Fruit fly (Drosophila melanogaster): ENCODE measurements around the gene CG9399.
A peak's percentile ranks its signal among the peaks of the same experiment; 100 is the strongest.

The CG9399 gene

dm6 chr3R:9605084-9605483, 31.1 kb upstream of the CG9399 start (continued):
- TF ChIP-seq CG13296 (GFP tag; optimal IDR thresholded peaks at IDR 0.05) (no peak), CG7372 (GFP tag; IDR thresholded peaks at IDR 0.05) (no peak), dmrt11E (tag; optimal IDR thresholded peaks at IDR 0.05) (peak; percentile 81), CG12942 (GFP tag; optimal IDR thresholded peaks at IDR 0.05) (no peak), dysf (GFP tag; IDR thresholded peaks at IDR 0.05) (no peak), YL-1 (GFP tag; optimal IDR thresholded peaks at IDR 0.05) (no peak), E2f1 (GFP tag; IDR thresholded peaks at IDR 0.05) (0 out of 2 replicates have a peak, but pooled peaks have one; percentile 14), trem (tag; optimal IDR thresholded peaks at IDR 0.05) (peak; percentile 41), CG17359 (tag; optimal IDR thresholded peaks at IDR 0.05) (no peak), CTCF (GFP tag; optimal IDR thresholded peaks at IDR 0.05) (no peak), z (GFP tag; IDR thresholded peaks at IDR 0.05) (no peak), Usf (GFP tag; optimal IDR thresholded peaks at IDR 0.05) (peak; percentile 23), stwl (tag; optimal IDR thresholded peaks at IDR 0.05) (peak; percentile 2), Sox102F (GFP tag; optimal IDR thresholded peaks at IDR 0.05) (no peak), btn (GFP tag; optimal IDR thresholded peaks at IDR 0.05) (peak; percentile 13), pita (GFP tag; optimal IDR thresholded peaks at IDR 0.05) (no peak), CG15696 (tag; optimal IDR thresholded peaks at IDR 0.05) (peak; percentile 66), CG9932 (GFP tag; IDR thresholded peaks at IDR 0.05) (no peak), Ada2b (GFP tag; IDR thresholded peaks at IDR 0.05) (no peak), CG18764 (GFP tag; optimal IDR thresholded peaks at IDR 0.05) (peak; percentile 29), Lhr (GFP tag; optimal IDR thresholded peaks at IDR 0.05) (no peak), Mad (GFP tag; optimal IDR thresholded peaks at IDR 0.05) (no peak)

- peak; percentile 15; the same call in 1 of the 3 replicates for TF ChIP-seq ci (GFP tag; IDR thresholded peaks at IDR 0.05)
- no peak for TF ChIP-seq CG2116 (GFP tag; optimal IDR thresholded peaks at IDR 0.05)
- TF ChIP-seq br (optimal IDR thresholded peaks at IDR 0.05), result no peak
- TF ChIP-seq CG5245 (GFP tag; optimal IDR thresholded peaks at IDR 0.05), result no peak
- no peak for TF ChIP-seq fd64A (GFP tag; optimal IDR thresholded peaks at IDR 0.05)
- TF ChIP-seq CG15479 (GFP tag; optimal IDR thresholded peaks at IDR 0.05), result peak; percentile 67
- TF ChIP-seq zen (tag; optimal IDR thresholded peaks at IDR 0.05), result peak; percentile 82
- no peak for TF ChIP-seq Mrtf (GFP tag; IDR thresholded peaks at IDR 0.05)
- peak in 1 of 2 experiments; percentile 90 for TF ChIP-seq tll (GFP tag; optimal IDR thresholded peaks at IDR 0.05)
- TF ChIP-seq kni (GFP tag; optimal IDR thresholded peaks at IDR 0.05), result peak; percentile 22
- TF ChIP-seq CG9437 (GFP tag; optimal IDR thresholded peaks at IDR 0.05), result no peak
- peak; percentile 87 for TF ChIP-seq cad (GFP tag; optimal IDR thresholded peaks at IDR 0.05)
- TF ChIP-seq Dfd (GFP tag; optimal IDR thresholded peaks at IDR 0.05), result no peak
- TF ChIP-seq chinmo (GFP tag; IDR thresholded peaks at IDR 0.05; ENCODE audit: partially characterized antibody), result 0 out of 4 replicates have a peak, but pooled peaks have one; percentile 21
- peak; percentile 77 for TF ChIP-seq hth (optimal IDR thresholded peaks at IDR 0.05)
- no peak for TF ChIP-seq ase (GFP tag; IDR thresholded peaks at IDR 0.05)
- no peak for TF ChIP-seq oc (tag; optimal IDR thresholded peaks at IDR 0.05)
- TF ChIP-seq pros (GFP tag; optimal IDR thresholded peaks at IDR 0.05), result peak; percentile 46
- peak; percentile 56 for TF ChIP-seq Ets65A (GFP tag)
- peak; percentile 10 for TF ChIP-seq cg (GFP tag; optimal IDR thresholded peaks at IDR 0.05)
- peak; percentile 49 for TF ChIP-seq grn (GFP tag; optimal IDR thresholded peaks at IDR 0.05)
These were observed 30.5 kb upstream of the CG9399 start for dm6 chr3R:9604445-9605020.

All from whole organism, embryonic.